Fruit fly (Drosophila melanogaster): ENCODE measurements around the gene CG9231.
A peak's percentile ranks its signal among the peaks of the same experiment; 100 is the strongest.

Gene CG9231

dm6 chr3L:19562146-19562700 is 23.6 kb downstream of the CG9231 start:
- TF ChIP-seq EcR (GFP tag; optimal IDR thresholded peaks at IDR 0.05) (peak; percentile 82), CG8159 (tag; optimal IDR thresholded peaks at IDR 0.05) (no peak), CG32121 (GFP tag; IDR thresholded peaks at IDR 0.05) (no peak), CG12605 (GFP tag; IDR thresholded peaks at IDR 0.05) (peak; percentile 30; the same call in 1 of the 2 replicates), rn (GFP tag; IDR thresholded peaks at IDR 0.05) (no peak), fd96Ca (GFP tag; IDR thresholded peaks at IDR 0.05) (no peak; the same call in 2 of the 3 replicates), D1 (tag; optimal IDR thresholded peaks at IDR 0.05) (no peak)

dm6 chr3L:19561745-19562144 is 24.1 kb downstream of the CG9231 start:
- TF ChIP-seq CG12605 (GFP tag; IDR thresholded peaks at IDR 0.05) (peak; percentile 68), CG8159 (tag; optimal IDR thresholded peaks at IDR 0.05) (peak; percentile 74), CG13204 (GFP tag; optimal IDR thresholded peaks at IDR 0.05) (no peak), D1 (tag; optimal IDR thresholded peaks at IDR 0.05) (peak; percentile 75), CG14655 (GFP tag; optimal IDR thresholded peaks at IDR 0.05) (peak; percentile 71), Pif1B (GFP tag; optimal IDR thresholded peaks at IDR 0.05) (peak; percentile 48), Ets98B (GFP tag; IDR thresholded peaks at IDR 0.05) (peak; percentile 73; the same call in 1 of the 2 replicates), CG4496 (GFP tag; IDR thresholded peaks at IDR 0.05) (peak; percentile 78; the same call in 2 of the 3 replicates), CG15710 (tag; optimal IDR thresholded peaks at IDR 0.05) (peak; percentile 66), fd96Ca (GFP tag; IDR thresholded peaks at IDR 0.05) (no peak), CG8301 (tag; optimal IDR thresholded peaks at IDR 0.05) (peak; percentile 79), Snoo (tag; optimal IDR thresholded peaks at IDR 0.05) (peak; percentile 79), gl (tag; optimal IDR thresholded peaks at IDR 0.05) (no peak), CG10348 (GFP tag; IDR thresholded peaks at IDR 0.05) (peak; percentile 19; the same call in 1 of the 2 replicates), EcR (GFP tag; optimal IDR thresholded peaks at IDR 0.05) (no peak), CG9948 (tag; optimal IDR thresholded peaks at IDR 0.05) (peak; percentile 83), CG32121 (GFP tag; IDR thresholded peaks at IDR 0.05) (peak; percentile 84), Pif1A (GFP tag; optimal IDR thresholded peaks at IDR 0.05) (peak; percentile 67), CG17806 (tag; optimal IDR thresholded peaks at IDR 0.05) (peak; percentile 78), CG34367 (tag; optimal IDR thresholded peaks at IDR 0.05) (peak; percentile 60)

dm6 chr3L:19560695-19561246 is 25.0 kb downstream of the CG9231 start:
- TF ChIP-seq D1 (tag; optimal IDR thresholded peaks at IDR 0.05) (peak; percentile 96), CG8159 (tag; optimal IDR thresholded peaks at IDR 0.05) (peak; percentile 99), CG12605 (GFP tag; IDR thresholded peaks at IDR 0.05) (peak; percentile 98), CG32121 (GFP tag; IDR thresholded peaks at IDR 0.05) (peak; percentile 99), CG34367 (tag; optimal IDR thresholded peaks at IDR 0.05) (peak; percentile 98), Pif1B (GFP tag; optimal IDR thresholded peaks at IDR 0.05) (peak; percentile 97), EcR (GFP tag; optimal IDR thresholded peaks at IDR 0.05) (peak; percentile 74), CG8301 (tag; optimal IDR thresholded peaks at IDR 0.05) (peak; percentile 98), CG10348 (GFP tag; IDR thresholded peaks at IDR 0.05) (peak; percentile 93), CG14655 (GFP tag; optimal IDR thresholded peaks at IDR 0.05) (peak; percentile 98), CG4496 (GFP tag; IDR thresholded peaks at IDR 0.05) (peak; percentile 99), CG13204 (GFP tag; optimal IDR thresholded peaks at IDR 0.05) (peak; percentile 98), gl (tag; optimal IDR thresholded peaks at IDR 0.05) (peak; percentile 97), Pif1A (GFP tag; optimal IDR thresholded peaks at IDR 0.05) (peak; percentile 99), CG9948 (tag; optimal IDR thresholded peaks at IDR 0.05) (peak; percentile 99), Snoo (tag; optimal IDR thresholded peaks at IDR 0.05) (peak; percentile 99), CG17806 (tag; optimal IDR thresholded peaks at IDR 0.05) (peak; percentile 99), Ets98B (GFP tag; IDR thresholded peaks at IDR 0.05) (peak; percentile 99), rn (GFP tag; IDR thresholded peaks at IDR 0.05) (peak; percentile 95), fd96Ca (GFP tag; IDR thresholded peaks at IDR 0.05) (peak; percentile 98), CG15710 (tag; optimal IDR thresholded peaks at IDR 0.05) (peak; percentile 99)

- TF ChIP-seq CG17806 (tag; optimal IDR thresholded peaks at IDR 0.05) (no peak), EcR (GFP tag; optimal IDR thresholded peaks at IDR 0.05) (peak; percentile 67), CG13204 (GFP tag; optimal IDR thresholded peaks at IDR 0.05) (no peak), CG34367 (tag; optimal IDR thresholded peaks at IDR 0.05) (no peak), CG10348 (GFP tag; IDR thresholded peaks at IDR 0.05) (no peak)
These were observed 25.7 kb downstream of the CG9231 start for dm6 chr3L:19560005-19560694.

- TF ChIP-seq CG15710 (tag; optimal IDR thresholded peaks at IDR 0.05) (no peak), CG10348 (GFP tag; IDR thresholded peaks at IDR 0.05) (no peak), CG8301 (tag; optimal IDR thresholded peaks at IDR 0.05) (no peak), CG13204 (GFP tag; optimal IDR thresholded peaks at IDR 0.05) (no peak), CG4496 (GFP tag; IDR thresholded peaks at IDR 0.05) (no peak), CG12605 (GFP tag; IDR thresholded peaks at IDR 0.05) (no peak), Ets98B (GFP tag; IDR thresholded peaks at IDR 0.05) (no peak), EcR (GFP tag; optimal IDR thresholded peaks at IDR 0.05) (no peak), Snoo (tag; optimal IDR thresholded peaks at IDR 0.05) (no peak), Pif1A (GFP tag; optimal IDR thresholded peaks at IDR 0.05) (no peak), CG9948 (tag; optimal IDR thresholded peaks at IDR 0.05) (no peak), D1 (tag; optimal IDR thresholded peaks at IDR 0.05) (no peak), CG34367 (tag; optimal IDR thresholded peaks at IDR 0.05) (no peak), fd96Ca (GFP tag; IDR thresholded peaks at IDR 0.05) (no peak)
These were observed 26.6 kb downstream of the CG9231 start for dm6 chr3L:19559171-19559570.
